Worm (Caenorhabditis elegans) whole organism, mixed stage, embryonic: ENCODE results near the gene ceh-16.
A peak's percentile ranks its signal among the peaks of the same experiment; 100 is the strongest.

ENCODE experiments used
- M03D4.4 ChIP-seq: sonication (generic microtip); optimal IDR thresholded peaks from 2 replicates; lab custom pipeline; 2017; ENCODE audit warnings: mild to moderate bottlenecking, missing genetic modification characterization, missing compliant biosample characterization
- bed-3 ChIP-seq: fragments of 200-800 bp; sonication (Bioruptor generic); optimal IDR thresholded peaks from 3 replicates; lab custom pipeline; 2018; ENCODE audit warnings: mild to moderate bottlenecking, missing genetic modification characterization, moderate library complexity, missing compliant biosample characterization
- blmp-1 ChIP-seq: fragments of 150-350 bp; optimal IDR thresholded peaks from 2 replicates; lab custom pipeline; 2014; ENCODE audit warnings: missing biosample characterization, missing genetic modification characterization
- ceh-39 ChIP-seq: fragments of 150-350 bp; optimal IDR thresholded peaks from 2 replicates; lab custom pipeline; 2014; ENCODE audit warnings: missing biosample characterization, missing genetic modification characterization
- ceh-83 ChIP-seq: fragments of 200-800 bp; sonication (Bioruptor generic); optimal IDR thresholded peaks from 2 replicates; lab custom pipeline; 2018; ENCODE audit warnings: mild to moderate bottlenecking, missing genetic modification characterization, missing compliant biosample characterization
- ces-1 ChIP-seq: fragments of 150-350 bp; optimal IDR thresholded peaks from 2 replicates; lab custom pipeline; 2014; ENCODE audit warnings: missing biosample characterization, missing genetic modification reagents, missing genetic modification characterization
- drap-1 ChIP-seq: fragments of 200-800 bp; sonication (Bioruptor generic); optimal IDR thresholded peaks from 3 replicates; lab custom pipeline; 2018; ENCODE audit warnings: mild to moderate bottlenecking, missing genetic modification characterization, missing compliant biosample characterization
- elt-1 ChIP-seq: sonication (generic microtip); optimal IDR thresholded peaks from 2 replicates; lab custom pipeline; 2017; ENCODE audit warnings: missing genetic modification characterization, mild to moderate bottlenecking, missing compliant biosample characterization, antibody characterized with exemption, moderate library complexity, borderline replicate concordance; ENCODE audit not compliant: insufficient read depth
- elt-3 ChIP-seq: fragments of 150-350 bp; optimal IDR thresholded peaks from 2 replicates; lab custom pipeline; 2014; ENCODE audit warnings: missing biosample characterization, missing genetic modification characterization
- flh-1 ChIP-seq: fragments of 200-800 bp; sonication (Bioruptor generic); optimal IDR thresholded peaks from 2 replicates; lab custom pipeline; 2018; ENCODE audit warnings: mild to moderate bottlenecking, missing genetic modification characterization, moderate library complexity, missing compliant biosample characterization
- ham-2 ChIP-seq: fragments of 200-800 bp; sonication (Bioruptor generic); optimal IDR thresholded peaks from 2 replicates; lab custom pipeline; 2018; ENCODE audit warnings: mild to moderate bottlenecking, missing genetic modification characterization, missing compliant biosample characterization
- hlh-1 ChIP-seq: fragments of 150-350 bp; optimal IDR thresholded peaks from 2 replicates; lab custom pipeline; 2014; ENCODE audit warnings: missing biosample characterization, missing genetic modification reagents, missing genetic modification characterization
- lin-32 ChIP-seq: fragments of 200-800 bp; sonication (Bioruptor generic); optimal IDR thresholded peaks from 2 replicates; lab custom pipeline; 2018; ENCODE audit warnings: mild to moderate bottlenecking, missing genetic modification characterization, missing compliant biosample characterization
- mab-5 ChIP-seq: fragments of 150-350 bp; optimal IDR thresholded peaks from 2 replicates; lab custom pipeline; 2014; ENCODE audit warnings: missing biosample characterization, missing genetic modification characterization
- mep-1 ChIP-seq: fragments of 150-350 bp; optimal IDR thresholded peaks from 2 replicates; lab custom pipeline; 2017; ENCODE audit warnings: missing biosample characterization, missing genetic modification reagents, missing genetic modification characterization, inconsistent platforms
- mls-2 ChIP-seq: sonication (generic microtip); optimal IDR thresholded peaks from 2 replicates; lab custom pipeline; 2016; ENCODE audit warnings: mild to moderate bottlenecking, missing genetic modification characterization, moderate library complexity, missing compliant biosample characterization
- nhr-12 ChIP-seq: fragments of 150-350 bp; optimal IDR thresholded peaks from 2 replicates; lab custom pipeline; 2014; ENCODE audit warnings: missing biosample characterization, missing genetic modification characterization
- nhr-2 ChIP-seq: fragments of 150-350 bp; optimal IDR thresholded peaks from 2 replicates; lab custom pipeline; 2014; ENCODE audit warnings: missing biosample characterization, missing genetic modification characterization
- nhr-28 ChIP-seq: fragments of 150-350 bp; optimal IDR thresholded peaks from 2 replicates; lab custom pipeline; 2014; ENCODE audit warnings: missing biosample characterization, missing genetic modification characterization
- nhr-76 ChIP-seq: sonication (generic microtip); optimal IDR thresholded peaks from 2 replicates; lab custom pipeline; 2017; ENCODE audit warnings: missing biosample characterization, missing genetic modification characterization
- pha-4 ChIP-seq: fragments of 150-350 bp; optimal IDR thresholded peaks from 2 replicates; lab custom pipeline; 2018; ENCODE audit warnings: missing biosample characterization, missing genetic modification reagents, missing genetic modification characterization
- snpc-4 ChIP-seq: fragments of 150-350 bp; optimal IDR thresholded peaks from 2 replicates; lab custom pipeline; 2014; ENCODE audit warnings: missing biosample characterization, missing genetic modification characterization
- sptf-1 ChIP-seq: sonication (generic microtip); optimal IDR thresholded peaks from 2 replicates; lab custom pipeline; 2017; ENCODE audit warnings: mild to moderate bottlenecking, missing genetic modification characterization, moderate library complexity, missing compliant biosample characterization
- tbx-8 ChIP-seq: fragments of 200-800 bp; sonication (Bioruptor generic); optimal IDR thresholded peaks from 2 replicates; lab custom pipeline; 2018; ENCODE audit warnings: mild to moderate bottlenecking, missing genetic modification characterization, moderate library complexity, missing compliant biosample characterization
- unc-39 ChIP-seq: fragments of 150-350 bp; optimal IDR thresholded peaks from 2 replicates; lab custom pipeline; 2014; ENCODE audit warnings: missing biosample characterization, missing genetic modification characterization
- unc-62 ChIP-seq: fragments of 150-350 bp; optimal IDR thresholded peaks from 2 replicates; lab custom pipeline; 2014; ENCODE audit warnings: missing biosample characterization, missing genetic modification reagents, missing genetic modification characterization
- zip-8 ChIP-seq: fragments of 150-350 bp; optimal IDR thresholded peaks from 2 replicates; lab custom pipeline; 2014; ENCODE audit warnings: missing biosample characterization, missing genetic modification characterization
- ztf-11 ChIP-seq: fragments of 150-350 bp; optimal IDR thresholded peaks from 2 replicates; lab custom pipeline; 2014; ENCODE audit warnings: missing biosample characterization, missing genetic modification characterization

ceh-16 gene

ce11 chrIII:8622435-8622834 lies at the start of gene ceh-16:
Gene ceh-16, plus strand, starts transcription at chrIII:8622735.
- TF ChIP-seq nhr-2 (peak; percentile 76), nhr-76 (no peak)

- TF ChIP-seq tbx-8 (GFP tag; lab: Kevin White, UChicago) (no peak), pha-4 (tag; lab: Kevin White, UChicago) (no peak), flh-1 (GFP tag; lab: Kevin White, UChicago) (no peak), mls-2 (tag; lab: Kevin White, UChicago) (no peak), ztf-11 (tag; lab: Kevin White, UChicago) (no peak), nhr-2 (no peak), nhr-28 (no peak), ceh-39 (tag; lab: Kevin White, UChicago) (no peak), sptf-1 (tag; lab: Kevin White, UChicago) (no peak), mab-5 (tag; lab: Kevin White, UChicago) (no peak), nhr-76 (no peak), snpc-4 (tag; lab: Kevin White, UChicago) (no peak), hlh-1 (tag; lab: Kevin White, UChicago) (no peak), elt-3 (tag; lab: Kevin White, UChicago) (no peak)
Measured at ce11 chrIII:8573301-8573700, 49.2 kb upstream of the ceh-16 start.

ce11 chrIII:8573869-8574268 lies 48.7 kb upstream of the ceh-16 start:
- TF ChIP-seq blmp-1 (tag; lab: Kevin White, UChicago) = no peak
- no peak for TF ChIP-seq zip-8 (tag; lab: Kevin White, UChicago)
- TF ChIP-seq drap-1 (GFP tag; lab: Kevin White, UChicago) = no peak
- no peak for TF ChIP-seq nhr-12 (tag; lab: Kevin White, UChicago)
- no peak for TF ChIP-seq lin-32 (GFP tag; lab: Kevin White, UChicago)
- no peak for TF ChIP-seq unc-62 (GFP tag; lab: Kevin White, UChicago)
- TF ChIP-seq nhr-76 = no peak
- no peak for TF ChIP-seq unc-39 (tag; lab: Kevin White, UChicago)
- no peak for TF ChIP-seq ces-1 (GFP tag; lab: Kevin White, UChicago)
- TF ChIP-seq ceh-83 (GFP tag; lab: Kevin White, UChicago) = no peak
- no peak for TF ChIP-seq mep-1 (tag; lab: Kevin White, UChicago)
- no peak for TF ChIP-seq nhr-28
- TF ChIP-seq tbx-8 (GFP tag; lab: Kevin White, UChicago) = no peak

- TF ChIP-seq zip-8 (tag; lab: Kevin White, UChicago) (peak; percentile 97), flh-1 (GFP tag; lab: Kevin White, UChicago) (no peak)
Measured at ce11 chrIII:8574299-8574698, 48.2 kb upstream of the ceh-16 start.

- TF ChIP-seq mep-1 (tag; lab: Kevin White, UChicago) = no peak
- no peak for TF ChIP-seq ztf-11 (tag; lab: Kevin White, UChicago)
- peak; percentile 2 for TF ChIP-seq ces-1 (GFP tag; lab: Kevin White, UChicago)
- TF ChIP-seq ham-2 (GFP tag; lab: Kevin White, UChicago) = no peak
- TF ChIP-seq tbx-8 (GFP tag; lab: Kevin White, UChicago) = no peak
- TF ChIP-seq elt-1 (tag; lab: Kevin White, UChicago) = peak; percentile 65
- TF ChIP-seq bed-3 (GFP tag; lab: Kevin White, UChicago) = no peak
- no peak for TF ChIP-seq nhr-12 (tag; lab: Kevin White, UChicago)
- TF ChIP-seq mls-2 (tag; lab: Kevin White, UChicago) = no peak
- TF ChIP-seq, all 35 proteins: peak for 2
Measured at ce11 chrIII:8575359-8576101, 47.0 kb upstream of the ceh-16 start.

- TF ChIP-seq ceh-39 (tag; lab: Kevin White, UChicago) (no peak), lin-32 (GFP tag; lab: Kevin White, UChicago) (no peak), unc-39 (tag; lab: Kevin White, UChicago) (no peak), tbx-8 (GFP tag; lab: Kevin White, UChicago) (no peak), snpc-4 (tag; lab: Kevin White, UChicago) (no peak), mab-5 (tag; lab: Kevin White, UChicago) (no peak), M03D4.4 (tag; lab: Kevin White, UChicago) (no peak), unc-62 (GFP tag; lab: Kevin White, UChicago) (no peak), mep-1 (tag; lab: Kevin White, UChicago) (no peak), sptf-1 (tag; lab: Kevin White, UChicago) (no peak), nhr-2 (no peak)
- TF ChIP-seq, all 35 proteins: peak for 0
Measured at ce11 chrIII:8577534-8577933, 45.0 kb upstream of the ceh-16 start.
